Worm (Caenorhabditis elegans): Measurements from ENCODE around the gene glb-15.

The glb-15 gene

DNA sequence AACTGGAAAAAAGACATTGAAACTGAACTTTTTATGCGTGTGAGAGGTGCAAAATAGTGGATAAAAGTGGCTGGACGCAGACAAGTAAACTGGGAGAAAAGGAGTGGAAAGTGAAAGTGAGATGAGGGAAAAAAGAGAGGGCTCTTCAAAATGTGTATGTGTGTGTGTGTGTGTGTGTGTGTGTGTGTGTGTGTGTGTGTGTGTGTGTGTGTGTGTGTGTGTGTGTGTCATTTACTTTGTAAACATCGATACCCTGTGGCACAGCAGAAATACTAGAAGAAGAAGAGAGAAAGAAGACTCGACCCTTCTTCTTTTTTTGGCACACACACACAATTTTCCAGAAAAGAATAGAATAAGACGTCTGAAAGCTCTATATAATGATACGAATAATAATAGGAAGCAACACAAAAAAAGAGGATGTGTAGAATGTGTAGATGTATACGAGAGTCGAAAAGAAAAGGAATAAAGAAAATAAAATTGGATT is 20.6 kb upstream of the glb-15 start:
- TF ChIP-seq nhr-6 (tag; optimal IDR thresholded peaks at IDR 0.05) (peak; percentile 53), mab-5 (tag; optimal IDR thresholded peaks at IDR 0.05) (peak; percentile 62), elt-1 (tag; optimal IDR thresholded peaks at IDR 0.05) (no peak), aly-2 (tag; optimal IDR thresholded peaks at IDR 0.05) (no peak), unc-55 (GFP tag; optimal IDR thresholded peaks at IDR 0.05) (peak; percentile 85), ceh-82 (tag; optimal IDR thresholded peaks at IDR 0.05) (no peak), nhr-23 (tag; optimal IDR thresholded peaks at IDR 0.05) (no peak), nhr-12 (tag; optimal IDR thresholded peaks at IDR 0.05) (no peak), egl-27 (tag; optimal IDR thresholded peaks at IDR 0.05) (peak; percentile 42), crh-2 (tag; optimal IDR thresholded peaks at IDR 0.05) (peak; percentile 70), ztf-4 (tag; optimal IDR thresholded peaks at IDR 0.05) (peak; percentile 83), R02D3.7 (tag; optimal IDR thresholded peaks at IDR 0.05) (no peak), F13H6.1 (tag; optimal IDR thresholded peaks at IDR 0.05) (peak; percentile 90), lsy-2 (tag; optimal IDR thresholded peaks at IDR 0.05) (peak; percentile 7 to 54), alr-1 (tag; optimal IDR thresholded peaks at IDR 0.05) (no peak), blmp-1 (tag; optimal IDR thresholded peaks at IDR 0.05; ENCODE audit: insufficient read depth) (peak; percentile 58), mdl-1 (tag; optimal IDR thresholded peaks at IDR 0.05) (peak in 1 of 2 experiments; percentile 11), lin-13 (GFP tag; optimal IDR thresholded peaks at IDR 0.05) (no peak), lin-39 (tag; optimal IDR thresholded peaks at IDR 0.05) (no peak), snpc-4 (tag; optimal IDR thresholded peaks at IDR 0.05) (peak; percentile 43), ceh-16 (tag; optimal IDR thresholded peaks at IDR 0.05) (no peak), nhr-10 (tag; optimal IDR thresholded peaks at IDR 0.05) (no peak), unc-39 (tag; optimal IDR thresholded peaks at IDR 0.05) (no peak), elt-3 (tag; optimal IDR thresholded peaks at IDR 0.05) (no peak), dmd-4 (tag; optimal IDR thresholded peaks at IDR 0.05) (no peak), peb-1 (tag; optimal IDR thresholded peaks at IDR 0.05) (no peak), nhr-129 (tag; optimal IDR thresholded peaks at IDR 0.05) (peak; percentile 80), ZK546.5 (tag; optimal IDR thresholded peaks at IDR 0.05) (no peak), Y55F3AM.14 (GFP tag; optimal IDR thresholded peaks at IDR 0.05) (peak; percentile 69), ztf-11 (tag; optimal IDR thresholded peaks at IDR 0.05) (no peak), nhr-25 (tag; optimal IDR thresholded peaks at IDR 0.05) (no peak), gmeb-1 (tag; optimal IDR thresholded peaks at IDR 0.05) (no peak), mbf-1 (tag; optimal IDR thresholded peaks at IDR 0.05) (no peak), nhr-77 (tag; optimal IDR thresholded peaks at IDR 0.05) (no peak), zag-1 (tag; optimal IDR thresholded peaks at IDR 0.05) (peak; percentile 81), unc-62 (GFP tag; optimal IDR thresholded peaks at IDR 0.05) (no peak), skn-1 (tag; optimal IDR thresholded peaks at IDR 0.05) (no peak), ama-1 (optimal IDR thresholded peaks at IDR 0.05) (no peak), lin-11 (tag; optimal IDR thresholded peaks at IDR 0.05) (no peak), nhr-11 (tag; optimal IDR thresholded peaks at IDR 0.05) (peak; percentile 42), ztf-1 (GFP tag; conservative IDR thresholded peaks at IDR 0.05) (no peak), sem-4 (tag; optimal IDR thresholded peaks at IDR 0.05) (peak; percentile 46), sma-3 (GFP tag; optimal IDR thresholded peaks at IDR 0.05) (no peak), C34F6.9 (tag; optimal IDR thresholded peaks at IDR 0.05) (peak; percentile 69), fos-1 (tag; optimal IDR thresholded peaks at IDR 0.05) (no peak), nhr-237 (tag; optimal IDR thresholded peaks at IDR 0.05) (no peak), nhr-21 (tag; optimal IDR thresholded peaks at IDR 0.05) (no peak), sma-9 (GFP tag; optimal IDR thresholded peaks at IDR 0.05) (peak; percentile 43), sma-9 (tag; optimal IDR thresholded peaks at IDR 0.05) (no peak)
